Fruit fly (Drosophila melanogaster) whole organism, pupa: ENCODE results near the gene CG5290.

ENCODE experiments used
- CG10348 ChIP-seq: fragments of 200-800 bp; sonication (Bioruptor generic); IDR thresholded peaks from 2 replicates; pipeline ENCODE4 v1.3.6; 2022; ENCODE audit warnings: missing biosample characterization, missing genetic modification characterization
- CG12605 ChIP-seq: fragments of 200-800 bp; sonication (Bioruptor generic); IDR thresholded peaks from 2 replicates; pipeline ENCODE4 v1.3.6; 2022; ENCODE audit warnings: missing biosample characterization, missing genetic modification characterization
- CG13204 ChIP-seq: fragments of 200-800 bp; sonication (Bioruptor generic); optimal IDR thresholded peaks from 2 replicates; lab custom pipeline; 2018; ENCODE audit warnings: missing biosample characterization, mild to moderate bottlenecking, missing genetic modification characterization, moderate library complexity
- CG14655 ChIP-seq: fragments of 200-800 bp; sonication (Bioruptor generic); optimal IDR thresholded peaks from 3 replicates; lab custom pipeline; 2017; ENCODE audit warnings: mild to moderate bottlenecking, missing biosample characterization, missing genetic modification reagents, missing genetic modification characterization
- CG15710 ChIP-seq: fragments of 200-800 bp; sonication (Bioruptor generic); optimal IDR thresholded peaks from 2 replicates; lab custom pipeline; 2018; ENCODE audit warnings: missing biosample characterization, mild to moderate bottlenecking, missing genetic modification characterization, moderate library complexity
- CG17806 ChIP-seq: fragments of 200-800 bp; sonication (Bioruptor generic); optimal IDR thresholded peaks from 2 replicates; lab custom pipeline; 2018; ENCODE audit warnings: missing biosample characterization, mild to moderate bottlenecking, missing genetic modification characterization, moderate library complexity
- CG32121 ChIP-seq: fragments of 200-800 bp; sonication (Bioruptor generic); IDR thresholded peaks from 2 replicates; pipeline ENCODE4 v1.3.6; 2022; ENCODE audit warnings: missing biosample characterization, missing genetic modification characterization
- CG34367 ChIP-seq: fragments of 200-800 bp; sonication (Bioruptor generic); optimal IDR thresholded peaks from 2 replicates; lab custom pipeline; 2018; ENCODE audit warnings: missing biosample characterization, mild to moderate bottlenecking, missing genetic modification characterization
- CG4496 ChIP-seq: fragments of 200-800 bp; sonication (Bioruptor generic); IDR thresholded peaks from 3 replicates; pipeline ENCODE4 v1.3.6; 2022; ENCODE audit warnings: missing biosample characterization, missing genetic modification characterization
- CG8159 ChIP-seq: fragments of 200-800 bp; sonication (Bioruptor generic); optimal IDR thresholded peaks from 3 replicates; lab custom pipeline; 2018; ENCODE audit warnings: missing biosample characterization, mild to moderate bottlenecking, missing genetic modification characterization, moderate library complexity
- CG8301 ChIP-seq: fragments of 200-800 bp; sonication (Bioruptor generic); optimal IDR thresholded peaks from 2 replicates; lab custom pipeline; 2018; ENCODE audit warnings: missing biosample characterization, mild to moderate bottlenecking, missing genetic modification characterization
- CG9948 ChIP-seq: fragments of 200-800 bp; sonication (Bioruptor generic); optimal IDR thresholded peaks from 2 replicates; lab custom pipeline; 2018; ENCODE audit warnings: missing biosample characterization, mild to moderate bottlenecking, missing genetic modification characterization, moderate library complexity
- D1 ChIP-seq: fragments of 200-800 bp; sonication (Bioruptor generic); optimal IDR thresholded peaks from 2 replicates; lab custom pipeline; 2018; ENCODE audit warnings: missing biosample characterization, mild to moderate bottlenecking, missing genetic modification characterization, moderate library complexity
- EcR ChIP-seq: fragments of 200-800 bp; sonication (Bioruptor generic); optimal IDR thresholded peaks from 3 replicates; lab custom pipeline; 2019; ENCODE audit warnings: missing biosample characterization, missing genetic modification characterization, mild to moderate bottlenecking, moderate library complexity, missing genetic modification reagents
- Ets98B ChIP-seq: fragments of 200-800 bp; sonication (Bioruptor generic); IDR thresholded peaks from 2 replicates; pipeline ENCODE4 v1.3.6; 2022; ENCODE audit warnings: missing biosample characterization, missing genetic modification characterization
- Pif1A ChIP-seq: fragments of 200-800 bp; sonication (Bioruptor generic); optimal IDR thresholded peaks from 3 replicates; lab custom pipeline; 2016; ENCODE audit warnings: missing biosample characterization, missing genetic modification characterization
- Pif1B ChIP-seq: fragments of 200-800 bp; sonication (Bioruptor generic); optimal IDR thresholded peaks from 3 replicates; lab custom pipeline; 2016; ENCODE audit warnings: missing biosample characterization, missing genetic modification characterization
- Snoo ChIP-seq: fragments of 200-800 bp; sonication (Bioruptor generic); optimal IDR thresholded peaks from 3 replicates; lab custom pipeline; 2017; ENCODE audit warnings: missing biosample characterization, mild to moderate bottlenecking, missing genetic modification characterization, inconsistent platforms
- fd96Ca ChIP-seq: fragments of 200-800 bp; sonication (Bioruptor generic); IDR thresholded peaks from 3 replicates; pipeline ENCODE4 v1.3.6; 2022; ENCODE audit warnings: missing biosample characterization, missing genetic modification characterization
- gl ChIP-seq: fragments of 200-800 bp; sonication (Bioruptor generic); optimal IDR thresholded peaks from 2 replicates; lab custom pipeline; 2018; ENCODE audit warnings: missing biosample characterization, mild to moderate bottlenecking, missing genetic modification characterization
- rn ChIP-seq: fragments of 200-800 bp; sonication (Bioruptor generic); IDR thresholded peaks from 2 replicates; pipeline ENCODE4 v1.3.6; 2022; ENCODE audit warnings: missing biosample characterization, missing genetic modification characterization

CG5290 gene

dm6 chr3L:17956369-17957007, 44.1 kb upstream of the CG5290 start:
- TF ChIP-seq CG17806 (tag; lab: Kevin White, UChicago): no peak
- TF ChIP-seq Ets98B (GFP tag; lab: Robert Waterston, UW): no peak
- peak; percentile 77 for TF ChIP-seq EcR (GFP tag; lab: Kevin White, UChicago)

dm6 chr3L:17950132-17950815, 37.9 kb upstream of the CG5290 start:
- peak; percentile 19; the same call in 1 of the 2 replicates for TF ChIP-seq CG32121 (GFP tag; lab: Robert Waterston, UW)
- no peak for TF ChIP-seq CG12605 (GFP tag; lab: Robert Waterston, UW)
- TF ChIP-seq, all 21 proteins: peak for 1

dm6 chr3L:17949507-17950027, 37.2 kb upstream of the CG5290 start:
- TF ChIP-seq CG13204 (GFP tag; lab: Kevin White, UChicago) (no peak), CG12605 (GFP tag; lab: Robert Waterston, UW) (no peak), CG10348 (no peak), CG9948 (tag; lab: Kevin White, UChicago) (no peak), EcR (GFP tag; lab: Kevin White, UChicago) (no peak), CG15710 (tag; lab: Kevin White, UChicago) (no peak), CG14655 (GFP tag; lab: Kevin White, UChicago) (no peak), CG32121 (GFP tag; lab: Robert Waterston, UW) (no peak), rn (GFP tag; lab: Robert Waterston, UW) (no peak), Pif1B (GFP tag; lab: Kevin White, UChicago) (no peak), gl (tag; lab: Kevin White, UChicago) (no peak)
- TF ChIP-seq, all 21 proteins: peak for 0

dm6 chr3L:17948643-17949506, 36.5 kb upstream of the CG5290 start:
- TF ChIP-seq CG12605 (GFP tag; lab: Robert Waterston, UW): no peak
- no peak for TF ChIP-seq D1
- peak; percentile 49 for TF ChIP-seq CG13204 (GFP tag; lab: Kevin White, UChicago)
- TF ChIP-seq CG9948 (tag; lab: Kevin White, UChicago): no peak

dm6 chr3L:17948195-17948594, 35.8 kb upstream of the CG5290 start:
- TF ChIP-seq Pif1B (GFP tag; lab: Kevin White, UChicago): no peak
- TF ChIP-seq CG8159 (tag; lab: Kevin White, UChicago): no peak
- no peak for TF ChIP-seq Snoo (tag; lab: Kevin White, UChicago)
- no peak for TF ChIP-seq fd96Ca (GFP tag; lab: Robert Waterston, UW)
- TF ChIP-seq CG15710 (tag; lab: Kevin White, UChicago): no peak
- no peak for TF ChIP-seq CG4496
- no peak for TF ChIP-seq CG10348
- no peak for TF ChIP-seq rn (GFP tag; lab: Robert Waterston, UW)
- no peak for TF ChIP-seq gl (tag; lab: Kevin White, UChicago)
- TF ChIP-seq CG12605 (GFP tag; lab: Robert Waterston, UW): no peak
- no peak for TF ChIP-seq Ets98B (GFP tag; lab: Robert Waterston, UW)

dm6 chr3L:17947296-17947713, 34.9 kb upstream of the CG5290 start:
- peak; percentile 97 for TF ChIP-seq EcR (GFP tag; lab: Kevin White, UChicago)
- TF ChIP-seq gl (tag; lab: Kevin White, UChicago): no peak
- TF ChIP-seq CG13204 (GFP tag; lab: Kevin White, UChicago): peak; percentile 52

dm6 chr3L:17946376-17946775, 34.0 kb upstream of the CG5290 start:
- TF ChIP-seq CG9948 (tag; lab: Kevin White, UChicago): no peak
- TF ChIP-seq CG8301: no peak
- TF ChIP-seq CG13204 (GFP tag; lab: Kevin White, UChicago): no peak
- no peak for TF ChIP-seq gl (tag; lab: Kevin White, UChicago)
- TF ChIP-seq CG15710 (tag; lab: Kevin White, UChicago): no peak
- TF ChIP-seq CG14655 (GFP tag; lab: Kevin White, UChicago): no peak
- TF ChIP-seq rn (GFP tag; lab: Robert Waterston, UW): no peak
- no peak for TF ChIP-seq D1
- TF ChIP-seq Pif1A (GFP tag; lab: Kevin White, UChicago): no peak
- TF ChIP-seq CG12605 (GFP tag; lab: Robert Waterston, UW): no peak
- TF ChIP-seq CG17806 (tag; lab: Kevin White, UChicago): no peak
- no peak for TF ChIP-seq Pif1B (GFP tag; lab: Kevin White, UChicago)
- TF ChIP-seq Ets98B (GFP tag; lab: Robert Waterston, UW): no peak
- TF ChIP-seq fd96Ca (GFP tag; lab: Robert Waterston, UW): no peak
- no peak for TF ChIP-seq CG8159 (tag; lab: Kevin White, UChicago)
- TF ChIP-seq CG4496: no peak
- TF ChIP-seq EcR (GFP tag; lab: Kevin White, UChicago): no peak
- no peak for TF ChIP-seq CG34367 (tag; lab: Kevin White, UChicago)
- no peak for TF ChIP-seq CG32121 (GFP tag; lab: Robert Waterston, UW)
- TF ChIP-seq Snoo (tag; lab: Kevin White, UChicago): no peak
